Fruit fly (Drosophila melanogaster) whole organism, embryonic: ENCODE data around the gene CG13634.
A peak's percentile ranks its signal among the peaks of the same experiment; 100 is the strongest.

Experiments
- Atf6 ChIP-seq: fragments of 200-800 bp; sonication (Bioruptor generic); IDR thresholded peaks from 2 replicates; pipeline ENCODE4 v1.3.6; 2022; ENCODE audit warnings: missing biosample characterization, missing genetic modification characterization
- B-H2 ChIP-seq: fragments of 200-800 bp; sonication (Bioruptor generic); optimal IDR thresholded peaks from 2 replicates; lab custom pipeline; 2018; ENCODE audit warnings: missing biosample characterization, mild to moderate bottlenecking, missing genetic modification characterization
- Bteb2 ChIP-seq: fragments of 200-800 bp; sonication (Bioruptor generic); optimal IDR thresholded peaks from 2 replicates; lab custom pipeline; 2016; ENCODE audit warnings: missing biosample characterization, missing genetic modification characterization
- CG10431 ChIP-seq: fragments of 200-800 bp; sonication (Bioruptor generic); optimal IDR thresholded peaks from 3 replicates; lab custom pipeline; 2018; ENCODE audit warnings: missing biosample characterization, mild to moderate bottlenecking, missing genetic modification characterization
- CG10654 ChIP-seq: fragments of 200-800 bp; sonication (Bioruptor generic); optimal IDR thresholded peaks from 2 replicates; lab custom pipeline; 2016; ENCODE audit warnings: missing biosample characterization, missing genetic modification characterization
- CG14014 ChIP-seq: fragments of 200-800 bp; sonication (Bioruptor generic); IDR thresholded peaks from 2 replicates; pipeline ENCODE4 v1.3.6; 2022; ENCODE audit warnings: missing biosample characterization, missing genetic modification characterization
- CG14710 ChIP-seq: fragments of 200-800 bp; sonication (Bioruptor generic); optimal IDR thresholded peaks from 3 replicates; lab custom pipeline; 2019; ENCODE audit warnings: missing biosample characterization, mild to moderate bottlenecking, missing genetic modification characterization, moderate library complexity
- CG15696 ChIP-seq: fragments of 200-800 bp; sonication (Bioruptor generic); optimal IDR thresholded peaks from 2 replicates; lab custom pipeline; 2019; ENCODE audit warnings: missing biosample characterization, mild to moderate bottlenecking, missing genetic modification characterization, moderate library complexity
- CG31441 ChIP-seq: fragments of 200-800 bp; sonication (Bioruptor generic); IDR thresholded peaks from 2 replicates; pipeline ENCODE4 v1.3.6; 2022; ENCODE audit warnings: missing biosample characterization, missing genetic modification characterization
- CG3281 ChIP-seq: fragments of 200-800 bp; sonication (Bioruptor generic); optimal IDR thresholded peaks from 3 replicates; lab custom pipeline; 2017; ENCODE audit warnings: missing biosample characterization, mild to moderate bottlenecking, missing genetic modification characterization
- CG3995 ChIP-seq: fragments of 200-800 bp; sonication (Bioruptor generic); optimal IDR thresholded peaks from 3 replicates; lab custom pipeline; 2016; ENCODE audit warnings: missing biosample characterization, missing genetic modification characterization
- CG4360 ChIP-seq: fragments of 200-800 bp; sonication (Bioruptor generic); IDR thresholded peaks from 2 replicates; pipeline ENCODE4 v1.3.6; 2022; ENCODE audit warnings: missing biosample characterization, missing genetic modification characterization
- CG6683 ChIP-seq: fragments of 200-800 bp; sonication (Bioruptor generic); optimal IDR thresholded peaks from 2 replicates; lab custom pipeline; 2017; ENCODE audit warnings: missing biosample characterization, mild to moderate bottlenecking, missing genetic modification characterization, missing genetic modification reagents
- CG6854 ChIP-seq: fragments of 200-800 bp; sonication (Bioruptor generic); optimal IDR thresholded peaks from 3 replicates; lab custom pipeline; 2017; ENCODE audit warnings: missing biosample characterization, mild to moderate bottlenecking, missing genetic modification characterization
- CG7745 ChIP-seq: fragments of 200-800 bp; sonication (Bioruptor generic); optimal IDR thresholded peaks from 2 replicates; lab custom pipeline; 2018; ENCODE audit warnings: missing biosample characterization, mild to moderate bottlenecking, missing genetic modification characterization, moderate library complexity
- CG8089 ChIP-seq: fragments of 200-800 bp; sonication (Bioruptor generic); optimal IDR thresholded peaks from 3 replicates; lab custom pipeline; 2016; ENCODE audit warnings: missing biosample characterization, missing genetic modification characterization
- CG8388 ChIP-seq: fragments of 200-800 bp; sonication (Bioruptor generic); optimal IDR thresholded peaks from 2 replicates; lab custom pipeline; 2019; ENCODE audit warnings: missing biosample characterization, mild to moderate bottlenecking, missing genetic modification characterization, moderate library complexity
- CG8944 ChIP-seq: fragments of 200-800 bp; sonication (Bioruptor generic); optimal IDR thresholded peaks from 3 replicates; lab custom pipeline; 2016; ENCODE audit warnings: missing biosample characterization, missing genetic modification characterization
- CTCF ChIP-seq: fragments of 200-800 bp; sonication (Bioruptor generic); optimal IDR thresholded peaks from 2 replicates; lab custom pipeline; 2017; ENCODE audit warnings: missing biosample characterization, mild to moderate bottlenecking, missing genetic modification characterization, moderate library complexity
- CkIIα-i1 ChIP-seq: fragments of 200-800 bp; sonication (Bioruptor generic); IDR thresholded peaks from 2 replicates; pipeline ENCODE4 v1.3.6; 2022; ENCODE audit warnings: missing biosample characterization, missing genetic modification characterization
- E2f2 ChIP-seq: fragments of 200-800 bp; sonication (Bioruptor generic); IDR thresholded peaks from 2 replicates; pipeline ENCODE4 v1.3.6; 2022; ENCODE audit warnings: missing biosample characterization, missing genetic modification characterization
- Gsc ChIP-seq: fragments of 200-800 bp; sonication (Bioruptor generic); IDR thresholded peaks from 2 replicates; pipeline ENCODE4 v1.3.6; 2022; ENCODE audit warnings: missing biosample characterization, missing genetic modification characterization
- HLH3B ChIP-seq: fragments of 200-800 bp; sonication (Bioruptor generic); IDR thresholded peaks from 2 replicates; pipeline ENCODE4 v1.3.6; 2022; ENCODE audit warnings: missing biosample characterization, missing genetic modification characterization
- Hmr ChIP-seq: fragments of 200-800 bp; sonication (Bioruptor generic); optimal IDR thresholded peaks from 3 replicates; lab custom pipeline; 2017; ENCODE audit warnings: mild to moderate bottlenecking, missing biosample characterization, missing genetic modification reagents, missing genetic modification characterization
- Lpt ChIP-seq: fragments of >200 bp; optimal IDR thresholded peaks from 2 replicates; lab custom pipeline; 2018; ENCODE audit warnings: missing biosample characterization, missing genetic modification characterization
- Oaz ChIP-seq: fragments of 200-800 bp; sonication (Bioruptor generic); IDR thresholded peaks from 2 replicates; pipeline ENCODE4 v1.3.6; 2022; ENCODE audit warnings: missing biosample characterization, missing genetic modification characterization
- PHDP ChIP-seq: fragments of 200-800 bp; sonication (Bioruptor generic); optimal IDR thresholded peaks from 3 replicates; lab custom pipeline; 2018; ENCODE audit warnings: missing biosample characterization, mild to moderate bottlenecking, missing genetic modification characterization, moderate library complexity
- Six4 ChIP-seq: fragments of 200-800 bp; sonication (Bioruptor generic); optimal IDR thresholded peaks from 2 replicates; lab custom pipeline; 2016; ENCODE audit warnings: missing biosample characterization, missing genetic modification characterization
- Sry-β ChIP-seq: fragments of 200-800 bp; sonication (Bioruptor generic); optimal IDR thresholded peaks from 2 replicates; lab custom pipeline; 2018; ENCODE audit warnings: missing biosample characterization, mild to moderate bottlenecking, missing genetic modification characterization, moderate library complexity
- al ChIP-seq: fragments of 200-800 bp; sonication (Bioruptor generic); IDR thresholded peaks from 2 replicates; pipeline ENCODE4 v1.3.6; 2022; ENCODE audit warnings: missing biosample characterization, missing genetic modification characterization
- bcd ChIP-seq: fragments of 200-800 bp; sonication (Bioruptor generic); optimal IDR thresholded peaks from 2 replicates; lab custom pipeline; 2017; ENCODE audit warnings: missing biosample characterization, mild to moderate bottlenecking, missing genetic modification characterization
- fd102C ChIP-seq: fragments of 200-800 bp; sonication (Bioruptor generic); optimal IDR thresholded peaks from 2 replicates; lab custom pipeline; 2018; ENCODE audit warnings: missing biosample characterization, mild to moderate bottlenecking, missing genetic modification characterization, moderate library complexity
- fru ChIP-seq: fragments of >200 bp; optimal IDR thresholded peaks from 2 replicates; lab custom pipeline; 2017
- ftz-f1 ChIP-seq: fragments of 200-800 bp; sonication (Bioruptor generic); optimal IDR thresholded peaks from 2 replicates; lab custom pipeline; 2016; ENCODE audit warnings: missing biosample characterization, missing genetic modification characterization
- fu2 ChIP-seq: fragments of 200-800 bp; sonication (Bioruptor generic); optimal IDR thresholded peaks from 2 replicates; lab custom pipeline; 2016; ENCODE audit warnings: missing biosample characterization, missing genetic modification characterization
- gcm ChIP-seq: fragments of 200-800 bp; sonication (Bioruptor generic); optimal IDR thresholded peaks from 2 replicates; lab custom pipeline; 2019; ENCODE audit warnings: missing biosample characterization, mild to moderate bottlenecking, missing genetic modification characterization, moderate library complexity
- gfzf ChIP-seq: fragments of 200-800 bp; sonication (Bioruptor generic); optimal IDR thresholded peaks from 2 replicates; lab custom pipeline; 2016; ENCODE audit warnings: missing biosample characterization, mild to moderate bottlenecking, missing genetic modification characterization, moderate library complexity
- jumu ChIP-seq: fragments of 200-800 bp; sonication (Bioruptor generic); optimal IDR thresholded peaks from 3 replicates; lab custom pipeline; 2016; ENCODE audit warnings: missing biosample characterization, missing genetic modification characterization
- kah ChIP-seq: fragments of 200-800 bp; sonication (Bioruptor generic); optimal IDR thresholded peaks from 2 replicates; lab custom pipeline; 2018; ENCODE audit warnings: missing biosample characterization, mild to moderate bottlenecking, missing genetic modification characterization
- lmd ChIP-seq: fragments of 200-800 bp; sonication (Bioruptor generic); IDR thresholded peaks from 2 replicates; pipeline ENCODE4 v1.3.6; 2022; ENCODE audit warnings: missing biosample characterization, missing genetic modification characterization
- pan ChIP-seq, 4 experiments: fragments of >200 bp in 3 of 4; fragments of 200-800 bp in 1 of 4; sonication (Bioruptor generic) in 1 of 4; optimal IDR thresholded peaks in 3 of 4; IDR thresholded peaks in 1 of 4; 2 replicates each; pipeline versions ENCODE4 v1.3.6 to Lab custom; 2017 to 2022; ENCODE audit warnings: missing biosample characterization in 2 of 4, missing genetic modification characterization in 2 of 4, mixed read lengths in 1 of 4
- rib ChIP-seq: fragments of 200-800 bp; sonication (Bioruptor generic); IDR thresholded peaks from 2 replicates; pipeline ENCODE4 v1.3.6; 2022; ENCODE audit warnings: missing biosample characterization, missing genetic modification characterization
- sc ChIP-seq, 3 experiments: fragments of >200 bp in 2 of 3; fragments of 200-800 bp in 1 of 3; sonication (Bioruptor generic) in 1 of 3; optimal IDR thresholded peaks; 2 replicates in 2 of 3; 3 replicates in 1 of 3; lab custom pipeline; 2017; ENCODE audit warnings: mild to moderate bottlenecking in 1 of 3, missing biosample characterization in 1 of 3, missing genetic modification characterization in 1 of 3, missing genetic modification reagents in 1 of 3
- schlank ChIP-seq: fragments of 200-800 bp; sonication (Bioruptor generic); optimal IDR thresholded peaks from 2 replicates; lab custom pipeline; 2018; ENCODE audit warnings: missing biosample characterization, mild to moderate bottlenecking, missing genetic modification characterization
- sens ChIP-seq: fragments of 200-800 bp; sonication (Bioruptor generic); peaks from one replicate; lab custom pipeline; 2016; ENCODE audit warnings: missing biosample characterization, missing genetic modification characterization
- sens-2 ChIP-seq: fragments of 200-800 bp; sonication (Bioruptor generic); IDR thresholded peaks from 2 replicates; pipeline ENCODE4 v1.3.6; 2022; ENCODE audit warnings: missing biosample characterization, missing genetic modification characterization
- unpg ChIP-seq: fragments of 200-800 bp; sonication (Bioruptor generic); optimal IDR thresholded peaks from 3 replicates; lab custom pipeline; 2018; ENCODE audit warnings: missing biosample characterization, mild to moderate bottlenecking, missing genetic modification characterization, moderate library complexity
- vnd ChIP-seq: fragments of 200-800 bp; sonication (Bioruptor generic); IDR thresholded peaks from 3 replicates; pipeline ENCODE4 v1.3.6; 2022; ENCODE audit warnings: missing biosample characterization, missing genetic modification characterization; ENCODE audit not compliant: partially characterized antibody
- wor ChIP-seq: fragments of 200-800 bp; sonication (Bioruptor generic); IDR thresholded peaks from 2 replicates; pipeline ENCODE4 v1.3.6; 2022; ENCODE audit warnings: missing biosample characterization, missing genetic modification characterization
- zen2 ChIP-seq: fragments of 200-800 bp; sonication (Bioruptor generic); IDR thresholded peaks from 3 replicates; pipeline ENCODE4 v1.3.6; 2022; ENCODE audit warnings: missing biosample characterization, missing genetic modification characterization; ENCODE audit not compliant: partially characterized antibody
- zf30C ChIP-seq: fragments of 200-800 bp; sonication (Bioruptor generic); optimal IDR thresholded peaks from 3 replicates; lab custom pipeline; 2018; ENCODE audit warnings: missing biosample characterization, mild to moderate bottlenecking, missing genetic modification characterization
- zfh2 ChIP-seq: fragments of 200-800 bp; sonication (Bioruptor generic); optimal IDR thresholded peaks from 2 replicates; lab custom pipeline; 2016; ENCODE audit warnings: missing biosample characterization, missing genetic modification characterization

Gene CG13634

DNA sequence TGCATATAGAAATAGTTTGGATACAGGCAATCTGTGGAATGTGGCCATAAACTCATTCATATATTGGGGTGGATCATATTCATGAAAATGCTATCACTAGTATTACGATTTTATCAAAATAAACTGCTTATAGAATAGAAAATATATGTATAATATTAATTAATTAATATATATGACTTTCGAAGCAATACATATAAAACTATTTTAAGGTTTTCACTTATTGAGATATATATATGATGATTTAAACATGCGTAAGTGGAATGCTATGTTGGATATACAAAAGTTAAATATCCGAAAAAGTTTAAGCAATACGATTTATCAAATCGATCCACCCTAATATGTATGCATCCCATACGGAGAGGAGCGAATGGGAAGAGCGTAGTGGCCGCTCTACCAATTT lies 8.7 kb upstream of the CG13634 start (continued):
- TF ChIP-seq bcd (no peak), Sry-β (GFP tag; lab: Kevin White, UChicago) (no peak), CG3995 (GFP tag; lab: Kevin White, UChicago) (no peak), CG14014 (GFP tag; lab: Robert Waterston, UW) (no peak), E2f2 (GFP tag; lab: Robert Waterston, UW) (no peak; the same call in 1 of the 2 replicates), fru (lab: Kevin White, UChicago) (no peak), zfh2 (GFP tag; lab: Kevin White, UChicago) (no peak), B-H2 (no peak), kah (GFP tag; lab: Kevin White, UChicago) (peak; percentile 1), Oaz (no peak), Six4 (GFP tag; lab: Kevin White, UChicago) (no peak), vnd (GFP tag; lab: Robert Waterston, UW) (no peak), ftz-f1 (GFP tag; lab: Kevin White, UChicago) (no peak), CkIIα-i1 (GFP tag; lab: Robert Waterston, UW) (no peak), sens (GFP tag; lab: Kevin White, UChicago) (no peak), zen2 (no peak), CG7745 (tag; lab: Kevin White, UChicago) (no peak), CG31441 (no peak; the same call in 1 of the 2 replicates), CG3281 (GFP tag; lab: Kevin White, UChicago) (peak; percentile 33), sens-2 (GFP tag; lab: Robert Waterston, UW) (no peak), CG8944 (GFP tag; lab: Kevin White, UChicago) (no peak), Atf6 (GFP tag; lab: Robert Waterston, UW) (no peak), al (GFP tag; lab: Robert Waterston, UW) (no peak), CG4360 (GFP tag; lab: Robert Waterston, UW) (no peak), CTCF (no peak), fu2 (no peak), CG8388 (GFP tag; lab: Kevin White, UChicago) (no peak), CG6683 (GFP tag; lab: Kevin White, UChicago) (no peak), CG8089 (no peak), lmd (GFP tag; lab: Robert Waterston, UW) (0 out of 2 replicates have a peak, but pooled peaks have one; percentile 15), schlank (tag; lab: Kevin White, UChicago) (no peak), rib (GFP tag; lab: Robert Waterston, UW) (no peak), wor (no peak), jumu (GFP tag; lab: Kevin White, UChicago) (no peak), CG14710 (tag; lab: Kevin White, UChicago) (no peak), CG15696 (tag; lab: Kevin White, UChicago) (no peak), gcm (peak; percentile 48), PHDP (peak; percentile 68), Bteb2 (GFP tag; lab: Kevin White, UChicago) (no peak), HLH3B (GFP tag; lab: Robert Waterston, UW) (peak; percentile 39; the same call in 1 of the 2 replicates), unpg (GFP tag; lab: Kevin White, UChicago) (no peak), pan (optimal IDR thresholded peaks at IDR 0.05; lab: Kevin White, UChicago) (no peak), pan (GFP tag; optimal IDR thresholded peaks at IDR 0.05 in 1 of 2, IDR thresholded peaks at IDR 0.05 in 1 of 2) (peak in 1 of 2 experiments; percentile 32), Gsc (GFP tag; lab: Robert Waterston, UW) (no peak), Lpt (GFP tag; lab: Kevin White, UChicago) (no peak), CG10431 (GFP tag; lab: Kevin White, UChicago) (no peak), sc (optimal IDR thresholded peaks at IDR 0.05; lab: Kevin White, UChicago) (no peak), sc (GFP tag; optimal IDR thresholded peaks at IDR 0.05; lab: Kevin White, UChicago) (no peak), zf30C (GFP tag; lab: Kevin White, UChicago) (no peak), gfzf (GFP tag; lab: Kevin White, UChicago) (no peak), fd102C (GFP tag; lab: Kevin White, UChicago) (no peak), Hmr (GFP tag; lab: Kevin White, UChicago) (no peak), CG10654 (GFP tag; lab: Kevin White, UChicago) (no peak), CG6854 (GFP tag; lab: Kevin White, UChicago) (no peak)
